Worm (Caenorhabditis elegans): ENCODE results near the gene F49F1.12.
"Not testable (repeated sequence)": the region's sequence is repeated elsewhere in the genome, so short reads cannot be mapped to it uniquely, and the experiment has no call there.

ce11 chrIV:4125657-4126056 lies 17.2 kb downstream of the F49F1.12 start, which contains the start of gene F49F1.7:
- TF ChIP-seq zfh-2 (GFP tag; conservative IDR thresholded peaks at IDR 0.05); snpc-4 (GFP tag; optimal IDR thresholded peaks at IDR 0.05); snpc-4 (tag; optimal IDR thresholded peaks at IDR 0.05); tbx-9 (tag; optimal IDR thresholded peaks at IDR 0.05; ENCODE audit: borderline replicate concordance): not testable (repeated sequence)

Measured in whole organism, young adult.